Worm (Caenorhabditis elegans) whole organism, L1 larva: ENCODE data around the gene gfrp-1.

Source experiments
- C16A3.4 ChIP-seq: fragments of 150-350 bp; optimal IDR thresholded peaks from 2 replicates; lab custom pipeline; 2014; ENCODE audit warnings: missing biosample characterization, missing genetic modification characterization
- F16B12.6 ChIP-seq: fragments of 150-350 bp; optimal IDR thresholded peaks from 2 replicates; lab custom pipeline; 2014; ENCODE audit warnings: missing biosample characterization, missing genetic modification characterization
- Y116A8C.19 ChIP-seq: sonication (generic microtip); optimal IDR thresholded peaks from 2 replicates; lab custom pipeline; 2016; ENCODE audit warnings: missing compliant biosample characterization, missing genetic modification characterization, borderline replicate concordance
- alr-1 ChIP-seq: fragments of 200-800 bp; sonication (Bioruptor generic); optimal IDR thresholded peaks from 2 replicates; lab custom pipeline; 2018; ENCODE audit warnings: borderline replicate concordance, mild to moderate bottlenecking, missing genetic modification characterization, missing compliant biosample characterization
- ama-1 ChIP-seq: fragments of 150-350 bp; optimal IDR thresholded peaks from 2 replicates; lab custom pipeline; 2014
- ceh-82 ChIP-seq, 3 experiments: fragments of 150-350 bp in 1 of 3; sonication (generic microtip) in 2 of 3; optimal IDR thresholded peaks; 2 replicates each; lab custom pipeline; 2014 to 2017; ENCODE audit warnings: missing biosample characterization in 3 of 3, missing genetic modification characterization in 3 of 3
- ceh-88 ChIP-seq: fragments of 200-800 bp; sonication (Bioruptor generic); IDR thresholded peaks from 2 replicates; pipeline ENCODE4 v1.3.6; 2022; ENCODE audit warnings: missing genetic modification characterization, missing compliant biosample characterization
- ceh-90 ChIP-seq: sonication (generic microtip); optimal IDR thresholded peaks from 2 replicates; lab custom pipeline; 2016; ENCODE audit warnings: missing genetic modification characterization, missing compliant biosample characterization
- ces-1 ChIP-seq: fragments of 150-350 bp; optimal IDR thresholded peaks from 2 replicates; lab custom pipeline; 2014; ENCODE audit warnings: missing biosample characterization, missing genetic modification reagents, missing genetic modification characterization
- dpl-1 ChIP-seq, 3 experiments: fragments of 150-350 bp in 2 of 3; sonication (generic microtip) in 1 of 3; optimal IDR thresholded peaks; 2 replicates each; lab custom pipeline; 2014 to 2017; ENCODE audit warnings: missing biosample characterization in 3 of 3, missing genetic modification characterization in 3 of 3, missing genetic modification reagents in 3 of 3
- dsc-1 ChIP-seq: sonication (generic microtip); optimal IDR thresholded peaks from 2 replicates; lab custom pipeline; 2016; ENCODE audit warnings: mild to moderate bottlenecking, missing genetic modification characterization, missing compliant biosample characterization
- efl-1 ChIP-seq, 4 experiments: fragments of 150-350 bp; optimal IDR thresholded peaks in 3 of 4; peaks in 1 of 4; 1 replicate in 1 of 4; 2 replicates in 3 of 4; lab custom pipeline; 2014; ENCODE audit warnings: missing biosample characterization in 2 of 4, missing genetic modification characterization in 2 of 4, missing genetic modification reagents in 2 of 4
- egl-27 ChIP-seq, 2 experiments: fragments of 150-350 bp in 1 of 2; sonication (generic microtip); optimal IDR thresholded peaks; 3 replicates each; lab custom pipeline; 2017 to 2018; ENCODE audit warnings: missing biosample characterization in 2 of 2, missing genetic modification characterization in 2 of 2, missing genetic modification reagents in 2 of 2
- ets-5 ChIP-seq: fragments of 200-800 bp; sonication (Bioruptor generic); IDR thresholded peaks from 2 replicates; pipeline ENCODE4 v1.3.6; 2022; ENCODE audit warnings: missing genetic modification characterization, missing compliant biosample characterization
- fkh-10 ChIP-seq: sonication (generic microtip); optimal IDR thresholded peaks from 2 replicates; lab custom pipeline; 2017; ENCODE audit warnings: missing biosample characterization, missing genetic modification reagents, missing genetic modification characterization
- fkh-4 ChIP-seq: sonication (generic microtip); optimal IDR thresholded peaks from 2 replicates; lab custom pipeline; 2016; ENCODE audit warnings: missing compliant biosample characterization, missing genetic modification characterization, borderline replicate concordance
- fkh-8 ChIP-seq: sonication (generic microtip); optimal IDR thresholded peaks from 2 replicates; lab custom pipeline; 2016; ENCODE audit warnings: mild to moderate bottlenecking, missing genetic modification characterization, missing compliant biosample characterization
- fos-1 ChIP-seq: fragments of 150-350 bp; optimal IDR thresholded peaks from 2 replicates; lab custom pipeline; 2014; ENCODE audit warnings: missing biosample characterization, missing genetic modification characterization
- hlh-4 ChIP-seq: sonication (generic microtip); optimal IDR thresholded peaks from 2 replicates; lab custom pipeline; 2016; ENCODE audit warnings: mild to moderate bottlenecking, missing genetic modification characterization, missing compliant biosample characterization
- hpl-2 ChIP-seq: fragments of 150-350 bp; optimal IDR thresholded peaks from 2 replicates; lab custom pipeline; 2014; ENCODE audit warnings: missing biosample characterization, missing genetic modification reagents, missing genetic modification characterization
- isw-1 ChIP-seq: fragments of 200-800 bp; sonication (Bioruptor generic); IDR thresholded peaks from 2 replicates; pipeline ENCODE4 v1.3.6; 2022; ENCODE audit warnings: missing genetic modification characterization, missing compliant biosample characterization
- lin-13 ChIP-seq: fragments of 150-350 bp; optimal IDR thresholded peaks from 2 replicates; lab custom pipeline; 2014; ENCODE audit warnings: missing biosample characterization, missing genetic modification reagents, missing genetic modification characterization
- lin-14 ChIP-seq: fragments of 200-800 bp; sonication (Bioruptor generic); optimal IDR thresholded peaks from 2 replicates; lab custom pipeline; 2018; ENCODE audit warnings: mild to moderate bottlenecking, missing genetic modification characterization, moderate library complexity, missing compliant biosample characterization
- lin-15B ChIP-seq: fragments of 150-350 bp; sonication (generic microtip); optimal IDR thresholded peaks from 3 replicates; lab custom pipeline; 2014; ENCODE audit warnings: missing biosample characterization, missing genetic modification characterization
- lin-35 ChIP-seq, 2 experiments: fragments of 150-350 bp; optimal IDR thresholded peaks; 2 replicates each; lab custom pipeline; 2014; ENCODE audit warnings: missing biosample characterization in 2 of 2, missing genetic modification characterization in 2 of 2, missing genetic modification reagents in 2 of 2
- lir-3 ChIP-seq: sonication (generic microtip); optimal IDR thresholded peaks from 2 replicates; lab custom pipeline; 2016; ENCODE audit warnings: mild to moderate bottlenecking, missing genetic modification characterization, moderate library complexity, missing compliant biosample characterization; ENCODE audit not compliant: poor library complexity
- lsy-2 ChIP-seq, 2 experiments: fragments of 150-350 bp; optimal IDR thresholded peaks; 2 replicates each; lab custom pipeline; 2014; ENCODE audit warnings: missing biosample characterization in 2 of 2, missing genetic modification characterization in 2 of 2
- mab-9 ChIP-seq: fragments of 200-800 bp; sonication (Bioruptor generic); IDR thresholded peaks from 2 replicates; pipeline ENCODE4 v1.3.6; 2022; ENCODE audit warnings: missing genetic modification reagents, missing genetic modification characterization, missing compliant biosample characterization
- mdl-1 ChIP-seq, 2 experiments: fragments of 150-350 bp; optimal IDR thresholded peaks; 2 replicates each; lab custom pipeline; 2014 to 2017; ENCODE audit warnings: missing biosample characterization in 2 of 2, missing genetic modification characterization in 2 of 2, inconsistent platforms in 1 of 2
- mef-2 ChIP-seq: fragments of 150-350 bp; optimal IDR thresholded peaks from 2 replicates; lab custom pipeline; 2014; ENCODE audit warnings: missing biosample characterization, missing genetic modification characterization
- nhr-11 ChIP-seq: fragments of 150-350 bp; optimal IDR thresholded peaks from 2 replicates; lab custom pipeline; 2014; ENCODE audit warnings: missing biosample characterization, missing genetic modification characterization
- nhr-12 ChIP-seq: sonication (generic microtip); optimal IDR thresholded peaks from 2 replicates; lab custom pipeline; 2017; ENCODE audit warnings: missing biosample characterization, missing genetic modification characterization
- nhr-20 ChIP-seq: sonication (generic microtip); optimal IDR thresholded peaks from 2 replicates; lab custom pipeline; 2016; ENCODE audit warnings: mild to moderate bottlenecking, missing genetic modification characterization, missing compliant biosample characterization
- nhr-237 ChIP-seq: fragments of 150-350 bp; optimal IDR thresholded peaks from 2 replicates; lab custom pipeline; 2014; ENCODE audit warnings: missing biosample characterization, missing genetic modification characterization
- nhr-71 ChIP-seq: sonication (generic microtip); optimal IDR thresholded peaks from 2 replicates; lab custom pipeline; 2016; ENCODE audit warnings: mild to moderate bottlenecking, missing genetic modification characterization, moderate library complexity, missing compliant biosample characterization
- nhr-84 ChIP-seq: sonication (generic microtip); optimal IDR thresholded peaks from 2 replicates; lab custom pipeline; 2017; ENCODE audit warnings: missing biosample characterization, missing genetic modification characterization
- nhr-85 ChIP-seq: sonication (generic microtip); peaks from one replicate; lab custom pipeline; 2016; ENCODE audit warnings: missing genetic modification characterization, inconsistent platforms, missing compliant biosample characterization
- pag-3 ChIP-seq: sonication (generic microtip); optimal IDR thresholded peaks from 2 replicates; lab custom pipeline; 2017; ENCODE audit warnings: missing genetic modification characterization, mild to moderate bottlenecking, missing compliant biosample characterization, antibody characterized with exemption, borderline replicate concordance; ENCODE audit not compliant: insufficient read depth
- pax-3 ChIP-seq: fragments of 200-800 bp; sonication (Bioruptor generic); optimal IDR thresholded peaks from 2 replicates; lab custom pipeline; 2018; ENCODE audit warnings: mild to moderate bottlenecking, missing genetic modification characterization, moderate library complexity, missing compliant biosample characterization
- rnt-1 ChIP-seq: sonication (generic microtip); optimal IDR thresholded peaks from 2 replicates; lab custom pipeline; 2016; ENCODE audit warnings: mild to moderate bottlenecking, missing genetic modification characterization, moderate library complexity, missing compliant biosample characterization
- skn-1 ChIP-seq: fragments of 150-350 bp; optimal IDR thresholded peaks from 2 replicates; lab custom pipeline; 2014; ENCODE audit warnings: missing biosample characterization, missing genetic modification characterization
- snpc-4 ChIP-seq: fragments of 150-350 bp; optimal IDR thresholded peaks from 2 replicates; lab custom pipeline; 2014; ENCODE audit warnings: missing biosample characterization, missing genetic modification characterization
- snu-23 ChIP-seq: sonication (generic microtip); optimal IDR thresholded peaks from 2 replicates; lab custom pipeline; 2016; ENCODE audit warnings: missing genetic modification characterization, missing compliant biosample characterization
- sox-4 ChIP-seq: sonication (generic microtip); optimal IDR thresholded peaks from 2 replicates; lab custom pipeline; 2016; ENCODE audit warnings: missing genetic modification characterization, missing compliant biosample characterization
- swsn-7 ChIP-seq: sonication (generic microtip); optimal IDR thresholded peaks from 2 replicates; lab custom pipeline; 2016; ENCODE audit warnings: missing genetic modification characterization, missing compliant biosample characterization
- tbx-2 ChIP-seq: sonication (generic microtip); optimal IDR thresholded peaks from 2 replicates; lab custom pipeline; 2016; ENCODE audit warnings: missing genetic modification characterization, missing compliant biosample characterization
- tlp-1 ChIP-seq: fragments of 150-350 bp; optimal IDR thresholded peaks from 2 replicates; lab custom pipeline; 2014; ENCODE audit warnings: missing biosample characterization, missing genetic modification characterization
- unc-30 ChIP-seq: sonication (generic microtip); optimal IDR thresholded peaks from 2 replicates; lab custom pipeline; 2017; ENCODE audit warnings: missing biosample characterization, missing genetic modification characterization
- unc-62 ChIP-seq: fragments of 150-350 bp; optimal IDR thresholded peaks from 2 replicates; lab custom pipeline; 2014; ENCODE audit warnings: missing biosample characterization, missing genetic modification reagents, missing genetic modification characterization
- unc-98 ChIP-seq: fragments of 200-800 bp; sonication (Bioruptor generic); IDR thresholded peaks from 2 replicates; pipeline ENCODE4 v1.3.6; 2022; ENCODE audit warnings: missing genetic modification characterization, missing compliant biosample characterization
- xbp-1 ChIP-seq: sonication (generic microtip); optimal IDR thresholded peaks from 2 replicates; lab custom pipeline; 2016; ENCODE audit warnings: missing genetic modification characterization, missing compliant biosample characterization
- zag-1 ChIP-seq: fragments of 150-350 bp; optimal IDR thresholded peaks from 2 replicates; lab custom pipeline; 2014; ENCODE audit warnings: missing biosample characterization, missing genetic modification characterization
- zip-4 ChIP-seq: fragments of 200-800 bp; sonication (Bioruptor generic); optimal IDR thresholded peaks from 2 replicates; lab custom pipeline; 2018; ENCODE audit warnings: mild to moderate bottlenecking, missing genetic modification characterization, moderate library complexity, missing compliant biosample characterization

gfrp-1 gene

DNA sequence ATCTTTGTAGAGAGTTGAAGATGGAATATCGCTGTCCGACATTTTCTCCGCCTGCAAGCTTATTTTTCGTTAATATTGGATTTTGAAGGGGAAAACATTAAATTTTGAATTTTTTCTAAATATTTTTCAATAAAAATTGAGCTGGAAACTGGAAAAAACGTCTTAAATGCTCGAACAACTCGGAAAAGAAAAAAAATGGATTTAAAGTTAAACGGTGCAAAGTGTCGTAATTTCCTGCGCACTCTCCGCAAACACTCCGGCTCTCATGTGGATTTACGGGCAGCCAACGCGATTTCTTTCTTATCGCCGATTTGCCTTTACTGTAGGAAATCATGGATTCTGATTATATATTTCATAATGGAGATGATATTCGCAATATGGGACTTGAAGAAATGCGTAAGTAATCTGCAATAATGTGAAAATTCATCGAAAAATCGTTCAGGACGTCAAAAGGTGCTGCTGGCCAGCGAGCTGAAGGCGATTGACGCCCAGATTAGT is 36.9 kb downstream of the gfrp-1 start, which contains the start of the genes fnta-1 and cogc-8:
fnta-1 (minus strand) TSS at position 51 of the 498 bp plus-strand sequence.
cogc-8 (plus strand) TSS at position 195 of the 498 bp plus-strand sequence.
- no peak for TF ChIP-seq ceh-90 (tag; lab: Kevin White, UChicago)
- no peak for TF ChIP-seq mdl-1 (tag; optimal IDR thresholded peaks at IDR 0.05; lab: Kevin White, UChicago)
- no peak for TF ChIP-seq ceh-88 (GFP tag; lab: Robert Waterston, UW)
- TF ChIP-seq fkh-8 (tag; lab: Kevin White, UChicago): peak; percentile 24
- no peak for TF ChIP-seq pax-3
- TF ChIP-seq tlp-1: no peak
- TF ChIP-seq swsn-7 (tag; lab: Kevin White, UChicago): peak; percentile 36
- TF ChIP-seq alr-1 (tag; lab: Kevin White, UChicago): no peak
- TF ChIP-seq egl-27 (tag; optimal IDR thresholded peaks at IDR 0.05; lab: Kevin White, UChicago): no peak
- no peak for TF ChIP-seq Y116A8C.19 (tag; lab: Kevin White, UChicago)
- no peak for TF ChIP-seq pag-3
- no peak for TF ChIP-seq lin-13 (GFP tag; lab: Kevin White, UChicago)
- TF ChIP-seq lsy-2 (tag; optimal IDR thresholded peaks at IDR 0.05; lab: Kevin White, UChicago): peak; percentile 59 to 71
- peak; percentile 64 to 70 for TF ChIP-seq lin-35 (GFP tag; optimal IDR thresholded peaks at IDR 0.05; lab: Kevin White, UChicago)
- TF ChIP-seq ces-1 (GFP tag; lab: Kevin White, UChicago): no peak
- peak; percentile 25 for TF ChIP-seq lin-15B (tag; lab: Kevin White, UChicago)
- TF ChIP-seq nhr-85 (tag; lab: Kevin White, UChicago): peak; percentile 61
- TF ChIP-seq unc-62 (GFP tag; lab: Kevin White, UChicago): no peak
- peak; percentile 36 for TF ChIP-seq nhr-20 (tag; lab: Kevin White, UChicago)
- peak; percentile 61 to 72 for TF ChIP-seq efl-1 (optimal IDR thresholded peaks at IDR 0.05; lab: Kevin White, UChicago)
- peak; percentile 72 to 97 for TF ChIP-seq efl-1 (GFP tag; optimal IDR thresholded peaks at IDR 0.05 in 1 of 2; lab: Kevin White, UChicago)
- TF ChIP-seq hlh-4: no peak
- no peak for TF ChIP-seq xbp-1 (tag; lab: Kevin White, UChicago)
- peak; percentile 50 for TF ChIP-seq rnt-1 (tag; lab: Kevin White, UChicago)
- TF ChIP-seq nhr-237 (tag; lab: Kevin White, UChicago): no peak
- TF ChIP-seq nhr-12 (tag; lab: Kevin White, UChicago): no peak
- no peak for TF ChIP-seq nhr-84 (tag; lab: Kevin White, UChicago)
- TF ChIP-seq hpl-2: no peak
- peak; percentile 10 for TF ChIP-seq skn-1 (tag; lab: Kevin White, UChicago)
- no peak for TF ChIP-seq fkh-4 (tag; lab: Kevin White, UChicago)
- TF ChIP-seq snu-23 (GFP tag; lab: Kevin White, UChicago): peak; percentile 67
- TF ChIP-seq fos-1 (tag; lab: Kevin White, UChicago): no peak
- TF ChIP-seq nhr-71 (tag; lab: Kevin White, UChicago): peak; percentile 61
- no peak for TF ChIP-seq mef-2
- peak; percentile 1 for TF ChIP-seq C16A3.4 (tag; lab: Kevin White, UChicago)
- peak; percentile 95 for TF ChIP-seq F16B12.6 (tag; lab: Kevin White, UChicago)
- TF ChIP-seq isw-1: peak; percentile 8; the same call in 1 of the 2 replicates
- no peak for TF ChIP-seq zag-1 (tag; lab: Kevin White, UChicago)
- no peak for TF ChIP-seq zip-4 (GFP tag; lab: Kevin White, UChicago)
- TF ChIP-seq sox-4 (tag; lab: Kevin White, UChicago): no peak
- TF ChIP-seq mab-9 (GFP tag; lab: Robert Waterston, UW): no peak
- no peak for TF ChIP-seq fkh-10 (GFP tag; lab: Kevin White, UChicago)
- no peak for TF ChIP-seq nhr-11
- TF ChIP-seq ceh-82 (tag; optimal IDR thresholded peaks at IDR 0.05; lab: Kevin White, UChicago): peak; percentile 31 to 52 (median 44)
- TF ChIP-seq ets-5 (GFP tag; lab: Robert Waterston, UW): no peak
- TF ChIP-seq dpl-1 (GFP tag; optimal IDR thresholded peaks at IDR 0.05; lab: Kevin White, UChicago): peak; percentile 51 to 74 (median 72)
- no peak for TF ChIP-seq lir-3 (tag; lab: Kevin White, UChicago)
- TF ChIP-seq unc-30 (tag; lab: Kevin White, UChicago): no peak
- TF ChIP-seq ama-1 (lab: Kevin White, UChicago): no peak
- TF ChIP-seq dsc-1: peak; percentile 9
- TF ChIP-seq unc-98 (GFP tag; lab: Robert Waterston, UW): no peak
- peak; percentile 44 for TF ChIP-seq tbx-2
- TF ChIP-seq lin-14: no peak
- TF ChIP-seq snpc-4 (tag; lab: Kevin White, UChicago): no peak
